Fruit fly (Drosophila melanogaster): Measurements from ENCODE around the gene Ir92a.

DNA sequence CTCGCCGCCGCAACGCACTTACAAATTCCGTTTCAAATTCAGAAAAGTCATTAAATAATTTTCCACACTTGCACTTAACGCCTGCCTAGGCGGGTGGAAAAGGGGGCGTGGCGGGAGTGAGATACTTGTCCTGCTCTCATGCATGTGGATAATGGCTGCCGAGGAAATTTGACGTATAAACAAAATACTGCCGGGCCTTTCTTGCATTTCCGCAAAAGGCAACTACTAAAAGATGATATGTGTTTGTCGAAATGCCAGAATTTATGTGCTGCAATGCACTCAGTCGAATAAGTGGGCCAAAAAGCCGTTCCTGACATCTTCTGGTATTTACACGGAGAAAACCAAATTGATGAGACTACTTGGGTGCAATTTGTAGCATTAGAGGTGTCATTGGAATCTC lies 11.5 kb downstream of the Ir92a start:
- TF ChIP-seq psq (optimal IDR thresholded peaks at IDR 0.05) (no peak), Myc (optimal IDR thresholded peaks at IDR 0.05) (no peak), h (optimal IDR thresholded peaks at IDR 0.05) (no peak), Sin3A (optimal IDR thresholded peaks at IDR 0.05) (no peak), insv (optimal IDR thresholded peaks at IDR 0.05) (no peak)

Measured in Kc167 (cell line).